Fruit fly (Drosophila melanogaster): ENCODE data around the gene st.

st gene

DNA sequence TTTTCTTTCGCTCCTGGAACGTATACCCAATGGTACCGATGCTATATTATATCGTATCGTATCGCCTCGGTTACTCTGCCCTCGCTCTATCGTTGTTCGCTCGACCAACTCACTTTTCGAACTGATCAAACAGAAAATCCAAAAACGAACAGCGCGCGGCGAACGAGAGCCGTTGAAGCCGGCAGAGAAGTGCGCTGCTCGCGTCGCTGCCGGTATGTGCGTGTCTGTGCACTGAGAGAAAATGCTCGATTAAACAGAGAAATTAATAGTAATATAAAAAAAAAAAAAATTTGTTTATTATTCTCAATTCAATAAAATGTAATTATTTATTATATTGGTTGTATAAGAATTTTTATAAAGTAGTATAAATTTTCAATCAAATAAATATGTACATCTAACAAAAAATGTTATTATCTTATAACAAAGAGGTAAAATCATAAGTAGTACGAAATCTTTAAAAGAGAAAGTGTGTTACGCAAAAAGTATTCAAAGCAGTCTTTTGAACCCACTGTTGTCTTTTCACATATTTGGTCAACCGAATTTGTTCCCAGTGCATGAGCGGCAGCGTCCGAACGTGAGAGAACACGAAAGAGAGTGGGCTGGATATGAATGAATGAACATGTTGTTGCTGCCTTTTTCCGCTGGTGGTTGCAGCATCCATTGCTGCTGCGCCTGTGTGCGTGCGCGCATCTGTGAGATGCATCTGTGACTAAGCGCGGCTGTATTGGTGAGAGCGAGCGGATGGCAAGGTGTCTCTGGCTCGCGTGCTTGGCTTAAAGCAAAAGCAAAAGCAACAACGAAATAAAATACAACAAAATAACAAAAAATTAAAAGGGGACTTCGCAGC, 13.7 kb upstream of the st start, which contains the start of gene aos:
Gene aos (minus strand): TSS at position 127 of the 847 bp plus-strand sequence.
- TF ChIP-seq tj (GFP tag; optimal IDR thresholded peaks at IDR 0.05) = peak; percentile 28
- no peak for TF ChIP-seq ovo (GFP tag; optimal IDR thresholded peaks at IDR 0.05)
- TF ChIP-seq Mnt (GFP tag; optimal IDR thresholded peaks at IDR 0.05) = no peak
- TF ChIP-seq cnc (optimal IDR thresholded peaks at IDR 0.05) = no peak
- no peak for TF ChIP-seq CG5204 (GFP tag; optimal IDR thresholded peaks at IDR 0.05)
- no peak for TF ChIP-seq CG1620 (GFP tag; optimal IDR thresholded peaks at IDR 0.05)
- peak; percentile 57 for TF ChIP-seq CG33017 (tag; optimal IDR thresholded peaks at IDR 0.05)
- TF ChIP-seq bab1 (GFP tag; optimal IDR thresholded peaks at IDR 0.05) = peak; percentile 42
- peak; percentile 65 for TF ChIP-seq CG7101 (tag; optimal IDR thresholded peaks at IDR 0.05)
- TF ChIP-seq Crg-1 (GFP tag; optimal IDR thresholded peaks at IDR 0.05) = no peak
- no peak for TF ChIP-seq toe (GFP tag; optimal IDR thresholded peaks at IDR 0.05)
- TF ChIP-seq CG11617 (GFP tag; optimal IDR thresholded peaks at IDR 0.05) = peak; percentile 62
- TF ChIP-seq CG7045 (GFP tag; optimal IDR thresholded peaks at IDR 0.05) = peak; percentile 41
- TF ChIP-seq Clk (GFP tag; optimal IDR thresholded peaks at IDR 0.05) = no peak
- TF ChIP-seq CG12768 (GFP tag; optimal IDR thresholded peaks at IDR 0.05) = peak; percentile 17
- peak; percentile 58 for TF ChIP-seq CG14711 (tag; optimal IDR thresholded peaks at IDR 0.05)
- no peak for TF ChIP-seq Hr96 (GFP tag; optimal IDR thresholded peaks at IDR 0.05)
- TF ChIP-seq pad (GFP tag; optimal IDR thresholded peaks at IDR 0.05) = peak; percentile 37
- TF ChIP-seq kay (GFP tag; ENCODE audit: borderline replicate concordance) = no peak
- no peak for TF ChIP-seq cic (GFP tag; optimal IDR thresholded peaks at IDR 0.05)

dm6 chr3L:16484739-16485524, 12.5 kb upstream of the st start:
- TF ChIP-seq kay (GFP tag; ENCODE audit: borderline replicate concordance) (no peak), tj (GFP tag; optimal IDR thresholded peaks at IDR 0.05) (no peak), CG7101 (tag; optimal IDR thresholded peaks at IDR 0.05) (no peak), Crg-1 (GFP tag; optimal IDR thresholded peaks at IDR 0.05) (no peak), pad (GFP tag; optimal IDR thresholded peaks at IDR 0.05) (no peak), CG1620 (GFP tag; optimal IDR thresholded peaks at IDR 0.05) (no peak), ovo (GFP tag; optimal IDR thresholded peaks at IDR 0.05) (no peak), Mnt (GFP tag; optimal IDR thresholded peaks at IDR 0.05) (no peak), CG12768 (GFP tag; optimal IDR thresholded peaks at IDR 0.05) (no peak), CG5204 (GFP tag; optimal IDR thresholded peaks at IDR 0.05) (no peak), CG7045 (GFP tag; optimal IDR thresholded peaks at IDR 0.05) (no peak), Hr96 (GFP tag; optimal IDR thresholded peaks at IDR 0.05) (no peak), cnc (optimal IDR thresholded peaks at IDR 0.05) (no peak)

dm6 chr3L:16486502-16486901, 10.9 kb upstream of the st start:
- TF ChIP-seq CG33017 (tag; optimal IDR thresholded peaks at IDR 0.05) = no peak
- no peak for TF ChIP-seq CG7045 (GFP tag; optimal IDR thresholded peaks at IDR 0.05)
- no peak for TF ChIP-seq CG11617 (GFP tag; optimal IDR thresholded peaks at IDR 0.05)
- TF ChIP-seq CG14711 (tag; optimal IDR thresholded peaks at IDR 0.05) = no peak
- TF ChIP-seq cic (GFP tag; optimal IDR thresholded peaks at IDR 0.05) = no peak
- TF ChIP-seq Crg-1 (GFP tag; optimal IDR thresholded peaks at IDR 0.05) = no peak
- TF ChIP-seq CG7101 (tag; optimal IDR thresholded peaks at IDR 0.05) = no peak
- no peak for TF ChIP-seq CG1620 (GFP tag; optimal IDR thresholded peaks at IDR 0.05)
- no peak for TF ChIP-seq Mnt (GFP tag; optimal IDR thresholded peaks at IDR 0.05)

DNA sequence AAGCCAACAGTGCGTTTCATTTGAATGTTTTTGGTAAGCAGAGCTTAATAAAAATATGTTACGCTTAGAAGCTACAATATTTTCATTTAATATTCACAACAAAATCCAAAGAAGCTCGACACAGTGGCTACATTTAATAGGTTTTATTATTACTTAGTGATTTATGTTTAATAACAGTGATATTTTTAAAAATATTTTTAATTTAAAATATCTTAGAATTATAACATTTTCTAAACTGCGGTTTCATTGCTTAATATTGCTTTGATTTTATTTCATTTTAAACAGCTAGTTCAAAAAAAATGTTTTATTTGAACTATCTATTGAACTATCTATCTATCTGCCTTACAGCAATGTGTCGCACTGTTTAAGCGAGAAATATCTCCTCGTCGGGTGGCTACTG, 9.6 kb upstream of the st start:
- TF ChIP-seq CG33017 (tag; optimal IDR thresholded peaks at IDR 0.05) = no peak
- no peak for TF ChIP-seq tj (GFP tag; optimal IDR thresholded peaks at IDR 0.05)
- no peak for TF ChIP-seq pad (GFP tag; optimal IDR thresholded peaks at IDR 0.05)
- TF ChIP-seq cnc (optimal IDR thresholded peaks at IDR 0.05) = no peak
- no peak for TF ChIP-seq Mnt (GFP tag; optimal IDR thresholded peaks at IDR 0.05)
- TF ChIP-seq cic (GFP tag; optimal IDR thresholded peaks at IDR 0.05) = no peak
- TF ChIP-seq kay (GFP tag; ENCODE audit: borderline replicate concordance) = no peak
- no peak for TF ChIP-seq Hr96 (GFP tag; optimal IDR thresholded peaks at IDR 0.05)
- TF ChIP-seq CG12768 (GFP tag; optimal IDR thresholded peaks at IDR 0.05) = no peak
- TF ChIP-seq CG1620 (GFP tag; optimal IDR thresholded peaks at IDR 0.05) = no peak

DNA sequence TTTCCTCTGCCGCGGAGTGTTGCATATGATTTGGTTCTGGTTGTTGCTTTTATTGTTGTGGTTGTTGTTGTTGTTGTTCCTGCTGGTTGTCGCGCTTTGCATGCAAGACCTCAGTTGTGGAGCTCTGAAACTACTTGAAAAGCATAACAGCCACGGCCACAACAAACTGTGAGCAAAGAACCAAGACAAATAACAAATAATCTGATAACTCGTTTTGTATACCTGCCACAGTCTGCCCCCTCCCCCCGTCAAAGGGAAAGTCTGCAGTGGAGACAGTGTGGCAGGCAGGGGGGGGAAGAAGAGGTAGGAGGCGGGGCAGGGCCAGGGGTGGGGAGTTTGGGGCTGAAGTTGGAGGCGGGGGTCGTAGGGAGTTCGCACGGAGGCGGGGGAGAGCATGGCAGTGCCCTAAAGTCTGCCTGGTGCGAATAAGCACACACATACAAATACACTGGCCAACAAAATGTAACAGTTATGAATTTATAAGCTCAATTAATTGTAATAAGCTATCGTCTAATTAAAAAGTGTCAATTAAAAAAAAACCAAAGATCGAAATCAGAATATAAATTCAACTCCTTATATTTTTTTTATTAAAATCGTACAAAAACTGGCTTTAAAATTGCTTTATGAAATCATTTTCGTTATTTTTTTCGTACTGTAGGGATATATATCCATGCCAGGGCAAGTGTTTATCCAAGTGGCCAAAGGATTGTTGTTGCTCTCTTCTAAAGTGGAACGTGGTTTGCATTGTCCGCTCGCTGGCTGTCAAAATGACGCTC, 8.8 kb upstream of the st start:
- TF ChIP-seq cnc (optimal IDR thresholded peaks at IDR 0.05) (no peak), CG7045 (GFP tag; optimal IDR thresholded peaks at IDR 0.05) (no peak), tj (GFP tag; optimal IDR thresholded peaks at IDR 0.05) (no peak), pad (GFP tag; optimal IDR thresholded peaks at IDR 0.05) (no peak), toe (GFP tag; optimal IDR thresholded peaks at IDR 0.05) (no peak), CG5204 (GFP tag; optimal IDR thresholded peaks at IDR 0.05) (no peak), bab1 (GFP tag; optimal IDR thresholded peaks at IDR 0.05) (no peak), Crg-1 (GFP tag; optimal IDR thresholded peaks at IDR 0.05) (no peak)

Measured in whole organism, adult.